Fruit fly (Drosophila melanogaster) whole organism, embryonic: ENCODE measurements around the gene Adgf-D.

Experiments
- Bteb2 ChIP-seq: fragments of 200-800 bp; sonication (Bioruptor generic); optimal IDR thresholded peaks from 2 replicates; lab custom pipeline; 2016; ENCODE audit warnings: missing biosample characterization, missing genetic modification characterization
- CG10147 ChIP-seq: fragments of 200-800 bp; sonication (Bioruptor generic); optimal IDR thresholded peaks from 2 replicates; lab custom pipeline; 2019; ENCODE audit warnings: missing biosample characterization, mild to moderate bottlenecking, missing genetic modification characterization, moderate library complexity
- CG10654 ChIP-seq: fragments of 200-800 bp; sonication (Bioruptor generic); optimal IDR thresholded peaks from 2 replicates; lab custom pipeline; 2016; ENCODE audit warnings: missing biosample characterization, missing genetic modification characterization
- CG12104 ChIP-seq: fragments of 200-800 bp; sonication (Bioruptor generic); optimal IDR thresholded peaks from 3 replicates; lab custom pipeline; 2016; ENCODE audit warnings: missing biosample characterization, missing genetic modification characterization
- CG15479 ChIP-seq: fragments of 200-800 bp; sonication (Bioruptor generic); optimal IDR thresholded peaks from 3 replicates; lab custom pipeline; 2019; ENCODE audit warnings: missing biosample characterization, mild to moderate bottlenecking, missing genetic modification characterization, moderate library complexity
- CG17568 ChIP-seq: fragments of 200-800 bp; sonication (Bioruptor generic); optimal IDR thresholded peaks from 2 replicates; lab custom pipeline; 2018; ENCODE audit warnings: missing biosample characterization, mild to moderate bottlenecking, missing genetic modification characterization, moderate library complexity
- CG2199 ChIP-seq: fragments of 200-800 bp; sonication (Bioruptor generic); IDR thresholded peaks from 3 replicates; pipeline ENCODE4 v1.3.6; 2022; ENCODE audit warnings: missing biosample characterization, missing genetic modification characterization
- CG2202 ChIP-seq: fragments of 200-800 bp; sonication (Bioruptor generic); optimal IDR thresholded peaks from 2 replicates; lab custom pipeline; 2018; ENCODE audit warnings: missing biosample characterization, mild to moderate bottlenecking, missing genetic modification characterization
- CG31224 ChIP-seq: fragments of 200-800 bp; sonication (Bioruptor generic); IDR thresholded peaks from 2 replicates; pipeline ENCODE4 v1.3.6; 2022; ENCODE audit warnings: missing biosample characterization, missing genetic modification characterization
- CG3726 ChIP-seq: fragments of 200-800 bp; sonication (Bioruptor generic); IDR thresholded peaks from 3 replicates; pipeline ENCODE4, ENCODE4 v1.3.6; 2022; ENCODE audit warnings: missing biosample characterization, missing genetic modification characterization
- CG4820 ChIP-seq: fragments of 200-800 bp; sonication (Bioruptor generic); optimal IDR thresholded peaks from 3 replicates; lab custom pipeline; 2016; ENCODE audit warnings: missing biosample characterization, missing genetic modification characterization
- CG6791 ChIP-seq: fragments of 200-800 bp; sonication (Bioruptor generic); IDR thresholded peaks from 3 replicates; pipeline ENCODE4 v1.3.6; 2022; ENCODE audit warnings: missing biosample characterization, missing genetic modification characterization; ENCODE audit not compliant: partially characterized antibody
- CG9932 ChIP-seq: fragments of 200-800 bp; sonication (Bioruptor generic); IDR thresholded peaks from 2 replicates; pipeline ENCODE4 v1.3.6; 2022; ENCODE audit warnings: missing biosample characterization, missing genetic modification characterization
- CHES-1-like ChIP-seq: fragments of 200-800 bp; sonication (Bioruptor generic); optimal IDR thresholded peaks from 2 replicates; lab custom pipeline; 2016; ENCODE audit warnings: missing biosample characterization, missing genetic modification characterization
- Dfd ChIP-seq, 2 experiments: fragments of >200 bp; optimal IDR thresholded peaks; 2 replicates each; lab custom pipeline; 2017; ENCODE audit warnings: missing biosample characterization in 2 of 2, missing genetic modification characterization in 2 of 2
- Eip74EF ChIP-seq, 2 experiments: fragments of 200-800 bp in 1 of 2; fragments of >200 bp in 1 of 2; sonication (Bioruptor generic) in 1 of 2; optimal IDR thresholded peaks; 2 replicates each; lab custom pipeline; 2017 to 2019; ENCODE audit warnings: missing biosample characterization in 2 of 2, missing genetic modification characterization in 2 of 2, mild to moderate bottlenecking in 1 of 2, moderate library complexity in 1 of 2
- Hey ChIP-seq: fragments of 200-800 bp; sonication (Bioruptor generic); optimal IDR thresholded peaks from 3 replicates; lab custom pipeline; 2018; ENCODE audit warnings: missing biosample characterization, mild to moderate bottlenecking, missing genetic modification characterization
- HmgZ ChIP-seq: fragments of 200-800 bp; sonication (Bioruptor generic); optimal IDR thresholded peaks from 2 replicates; lab custom pipeline; 2018; ENCODE audit warnings: missing biosample characterization, mild to moderate bottlenecking, missing genetic modification characterization
- Meics ChIP-seq: fragments of 200-800 bp; sonication (Bioruptor generic); optimal IDR thresholded peaks from 2 replicates; lab custom pipeline; 2017; ENCODE audit warnings: missing biosample characterization, mild to moderate bottlenecking, missing genetic modification characterization
- NC2β ChIP-seq: fragments of 200-800 bp; sonication (Bioruptor generic); optimal IDR thresholded peaks from 2 replicates; lab custom pipeline; 2016; ENCODE audit warnings: missing biosample characterization, missing genetic modification characterization
- Nf-YC ChIP-seq: fragments of 200-800 bp; optimal IDR thresholded peaks from 3 replicates; lab custom pipeline; 2019; ENCODE audit warnings: missing biosample characterization, mild to moderate bottlenecking, missing genetic modification characterization, moderate library complexity
- Pdp1 ChIP-seq, 2 experiments: fragments of 200-800 bp; sonication (Bioruptor generic); optimal IDR thresholded peaks; 3 replicates each; lab custom pipeline; 2016; ENCODE audit warnings: missing biosample characterization in 2 of 2, missing genetic modification characterization in 2 of 2, mild to moderate bottlenecking in 1 of 2, moderate library complexity in 1 of 2
- Scr ChIP-seq: fragments of 200-800 bp; sonication (Bioruptor generic); IDR thresholded peaks from 2 replicates; pipeline ENCODE4 v1.3.6; 2022; ENCODE audit warnings: missing biosample characterization, missing genetic modification characterization; ENCODE audit not compliant: partially characterized antibody
- cas ChIP-seq: fragments of 200-800 bp; sonication (Bioruptor generic); IDR thresholded peaks from 2 replicates; pipeline ENCODE4 v1.3.6; 2022; ENCODE audit warnings: missing biosample characterization, missing genetic modification characterization
- cato ChIP-seq: fragments of 200-800 bp; sonication (Bioruptor generic); optimal IDR thresholded peaks from 2 replicates; lab custom pipeline; 2016; ENCODE audit warnings: missing biosample characterization, missing genetic modification characterization, borderline replicate concordance
- chinmo ChIP-seq: fragments of 200-800 bp; sonication (Bioruptor generic); IDR thresholded peaks from 4 replicates; pipeline ENCODE4 v1.3.6; 2022; ENCODE audit warnings: missing biosample characterization, missing genetic modification characterization; ENCODE audit not compliant: partially characterized antibody
- cwo ChIP-seq: fragments of 200-800 bp; sonication (Bioruptor generic); optimal IDR thresholded peaks from 3 replicates; lab custom pipeline; 2017; ENCODE audit warnings: missing biosample characterization, missing genetic modification characterization, mild to moderate bottlenecking, moderate library complexity, missing genetic modification reagents
- ewg ChIP-seq: fragments of 200-800 bp; sonication (Bioruptor generic); optimal IDR thresholded peaks from 3 replicates; lab custom pipeline; 2017; ENCODE audit warnings: mild to moderate bottlenecking, missing biosample characterization, missing genetic modification reagents, missing genetic modification characterization
- fd102C ChIP-seq: fragments of 200-800 bp; sonication (Bioruptor generic); optimal IDR thresholded peaks from 2 replicates; lab custom pipeline; 2018; ENCODE audit warnings: missing biosample characterization, mild to moderate bottlenecking, missing genetic modification characterization, moderate library complexity
- fu2 ChIP-seq: fragments of 200-800 bp; sonication (Bioruptor generic); optimal IDR thresholded peaks from 2 replicates; lab custom pipeline; 2016; ENCODE audit warnings: missing biosample characterization, missing genetic modification characterization
- gcm2 ChIP-seq: fragments of 200-800 bp; sonication (Bioruptor generic); optimal IDR thresholded peaks from 2 replicates; lab custom pipeline; 2016; ENCODE audit warnings: missing biosample characterization, missing genetic modification characterization
- grau ChIP-seq: fragments of 200-800 bp; optimal IDR thresholded peaks from 3 replicates; lab custom pipeline; 2019; ENCODE audit warnings: missing biosample characterization, mild to moderate bottlenecking, missing genetic modification characterization, moderate library complexity
- ken ChIP-seq: fragments of 200-800 bp; sonication (Bioruptor generic); IDR thresholded peaks from 3 replicates; pipeline ENCODE4 v1.3.6; 2022; ENCODE audit warnings: missing biosample characterization, missing genetic modification characterization
- mld ChIP-seq: fragments of 200-800 bp; sonication (Bioruptor generic); IDR thresholded peaks from 3 replicates; pipeline ENCODE4 v1.3.6; 2022; ENCODE audit warnings: missing biosample characterization, missing genetic modification characterization; ENCODE audit not compliant: partially characterized antibody
- org-1 ChIP-seq: fragments of 200-800 bp; sonication (Bioruptor generic); optimal IDR thresholded peaks from 2 replicates; lab custom pipeline; 2017; ENCODE audit warnings: missing biosample characterization, missing genetic modification characterization
- p53 ChIP-seq: fragments of 200-800 bp; sonication (Bioruptor generic); optimal IDR thresholded peaks from 2 replicates; lab custom pipeline; 2016; ENCODE audit warnings: missing biosample characterization, missing genetic modification characterization
- psq ChIP-seq: fragments of 200-800 bp; sonication (Bioruptor generic); optimal IDR thresholded peaks from 2 replicates; lab custom pipeline; 2017; ENCODE audit warnings: missing biosample characterization, missing genetic modification characterization
- ranshi ChIP-seq: fragments of 200-800 bp; sonication (Bioruptor generic); IDR thresholded peaks from 2 replicates; pipeline ENCODE4 v1.3.6; 2022; ENCODE audit warnings: missing biosample characterization, missing genetic modification characterization
- salm ChIP-seq: fragments of 200-800 bp; sonication (Bioruptor generic); optimal IDR thresholded peaks from 2 replicates; lab custom pipeline; 2018; ENCODE audit warnings: missing biosample characterization, mild to moderate bottlenecking, missing genetic modification characterization
- sens ChIP-seq: fragments of 200-800 bp; sonication (Bioruptor generic); peaks from one replicate; lab custom pipeline; 2016; ENCODE audit warnings: missing biosample characterization, missing genetic modification characterization
- sug ChIP-seq: fragments of 200-800 bp; optimal IDR thresholded peaks from 2 replicates; lab custom pipeline; 2019; ENCODE audit warnings: missing biosample characterization, mild to moderate bottlenecking, missing genetic modification characterization, moderate library complexity
- unpg ChIP-seq: fragments of 200-800 bp; sonication (Bioruptor generic); optimal IDR thresholded peaks from 3 replicates; lab custom pipeline; 2018; ENCODE audit warnings: missing biosample characterization, mild to moderate bottlenecking, missing genetic modification characterization, moderate library complexity
- vfl ChIP-seq: fragments of 200-800 bp; sonication (Bioruptor generic); optimal IDR thresholded peaks from 2 replicates; lab custom pipeline; 2016; ENCODE audit warnings: missing biosample characterization, missing genetic modification characterization
- zf30C ChIP-seq: fragments of 200-800 bp; sonication (Bioruptor generic); optimal IDR thresholded peaks from 3 replicates; lab custom pipeline; 2018; ENCODE audit warnings: missing biosample characterization, mild to moderate bottlenecking, missing genetic modification characterization

The Adgf-D gene

dm6 chr3R:13686371-13687211, 18.6 kb downstream of the Adgf-D start, which contains the start of gene omd (continued):
- TF ChIP-seq CG12104: peak; percentile 18
- TF ChIP-seq CG2202 (tag; lab: Kevin White, UChicago): peak; percentile 69
- TF ChIP-seq unpg (GFP tag; lab: Kevin White, UChicago): no peak
- TF ChIP-seq ewg: peak; percentile 28
- TF ChIP-seq CG9932 (GFP tag; lab: Robert Waterston, UW): peak; percentile 52
- peak; percentile 33 for TF ChIP-seq cato (GFP tag; lab: Kevin White, UChicago)
- TF ChIP-seq CG10654 (GFP tag; lab: Kevin White, UChicago): peak; percentile 5
- no peak for TF ChIP-seq Scr
- TF ChIP-seq Hey (tag; lab: Kevin White, UChicago): peak; percentile 84
- TF ChIP-seq, all 482 proteins: peak for 288

- TF ChIP-seq Pdp1 (GFP tag; optimal IDR thresholded peaks at IDR 0.05; lab: Kevin White, UChicago) (peak in 1 of 2 experiments; percentile 97), cwo (GFP tag; lab: Kevin White, UChicago) (peak; percentile 43), CG2199 (GFP tag; lab: Robert Waterston, UW) (0 out of 3 replicates have a peak, but pooled peaks have one; percentile 14), grau (tag; lab: Kevin White, UChicago) (no peak), CG4820 (GFP tag; lab: Kevin White, UChicago) (no peak), chinmo (0 out of 4 replicates have a peak, but pooled peaks have one; percentile 35)
These were observed 19.2 kb downstream of the Adgf-D start for dm6 chr3R:13685969-13686368.

DNA sequence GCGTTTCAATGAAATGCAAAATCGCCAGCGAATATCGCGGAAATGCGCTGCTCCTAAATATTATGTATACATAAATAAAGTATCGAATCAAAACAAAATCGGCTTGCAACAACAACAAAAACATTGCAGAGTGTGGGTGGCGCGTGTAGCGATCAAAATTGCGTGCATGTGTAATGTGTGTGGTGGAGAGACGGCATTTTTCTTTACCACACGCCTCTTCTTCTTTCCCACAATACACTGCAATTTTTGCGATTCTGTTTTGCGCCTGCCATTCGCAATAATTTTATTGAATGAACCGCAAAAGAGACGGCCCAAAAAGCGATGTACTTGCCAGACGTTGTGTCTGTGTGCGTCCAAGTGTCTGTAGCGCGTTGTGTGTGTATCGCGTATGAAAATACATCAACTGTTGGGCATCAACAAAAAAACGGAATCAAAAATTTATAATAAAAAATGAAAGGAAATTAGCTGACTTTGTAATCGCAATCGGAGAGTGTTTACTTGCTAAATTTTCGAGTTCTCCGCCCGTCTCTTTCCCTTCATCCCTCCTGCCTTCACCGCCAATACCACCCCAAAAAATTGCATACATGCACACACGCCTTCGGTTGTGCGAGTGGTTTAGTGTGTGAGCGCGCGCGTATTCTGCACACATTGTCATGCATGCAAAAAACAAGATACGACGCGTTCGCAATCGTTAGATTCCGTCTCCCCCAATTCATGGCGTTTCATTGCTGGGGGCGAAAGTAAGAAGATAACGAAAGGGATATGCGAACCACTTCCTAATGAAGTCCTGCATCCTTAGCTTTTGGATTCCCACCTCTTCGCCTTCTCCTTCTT, 20.4 kb downstream of the Adgf-D start:
- no peak for TF ChIP-seq CG10147 (GFP tag; lab: Kevin White, UChicago)
- no peak for TF ChIP-seq Dfd (GFP tag; optimal IDR thresholded peaks at IDR 0.05; lab: Kevin White, UChicago)
- TF ChIP-seq ken (GFP tag; lab: Robert Waterston, UW): no peak
- TF ChIP-seq Nf-YC: no peak
- TF ChIP-seq HmgZ (tag; lab: Kevin White, UChicago): no peak
- TF ChIP-seq CHES-1-like (GFP tag; lab: Kevin White, UChicago): no peak
- TF ChIP-seq psq (GFP tag; lab: Kevin White, UChicago): peak; percentile 87
- TF ChIP-seq CG12104: no peak
- TF ChIP-seq zf30C (GFP tag; lab: Kevin White, UChicago): peak; percentile 81
- no peak for TF ChIP-seq CG17568 (GFP tag; lab: Kevin White, UChicago)
- no peak for TF ChIP-seq gcm2
- TF ChIP-seq sug (tag; lab: Kevin White, UChicago): peak; percentile 27
- TF ChIP-seq NC2β (GFP tag; lab: Kevin White, UChicago): no peak
- TF ChIP-seq p53 (GFP tag; lab: Kevin White, UChicago): peak; percentile 52
- no peak for TF ChIP-seq CG3726
- no peak for TF ChIP-seq ranshi
- TF ChIP-seq CG31224 (GFP tag; lab: Robert Waterston, UW): no peak
- peak; percentile 34 for TF ChIP-seq sens (GFP tag; lab: Kevin White, UChicago)
- TF ChIP-seq vfl (GFP tag; lab: Kevin White, UChicago): no peak
- TF ChIP-seq Bteb2 (GFP tag; lab: Kevin White, UChicago): no peak
- TF ChIP-seq cas (GFP tag; lab: Robert Waterston, UW): no peak
- TF ChIP-seq CG6791 (GFP tag; lab: Robert Waterston, UW): no peak
- TF ChIP-seq mld (GFP tag; lab: Robert Waterston, UW): no peak
- TF ChIP-seq fu2 (GFP tag; lab: Kevin White, UChicago): no peak
- TF ChIP-seq Eip74EF (GFP tag; optimal IDR thresholded peaks at IDR 0.05; lab: Kevin White, UChicago): peak in 1 of 2 experiments; percentile 57
- no peak for TF ChIP-seq org-1 (GFP tag; lab: Kevin White, UChicago)
- peak; percentile 93 for TF ChIP-seq CG15479 (GFP tag; lab: Kevin White, UChicago)
- no peak for TF ChIP-seq Meics (GFP tag; lab: Kevin White, UChicago)
- no peak for TF ChIP-seq salm (tag; lab: Kevin White, UChicago)
- TF ChIP-seq fd102C: no peak
